Fruit fly (Drosophila melanogaster): ENCODE measurements around the gene brv3.

brv3 gene

DNA sequence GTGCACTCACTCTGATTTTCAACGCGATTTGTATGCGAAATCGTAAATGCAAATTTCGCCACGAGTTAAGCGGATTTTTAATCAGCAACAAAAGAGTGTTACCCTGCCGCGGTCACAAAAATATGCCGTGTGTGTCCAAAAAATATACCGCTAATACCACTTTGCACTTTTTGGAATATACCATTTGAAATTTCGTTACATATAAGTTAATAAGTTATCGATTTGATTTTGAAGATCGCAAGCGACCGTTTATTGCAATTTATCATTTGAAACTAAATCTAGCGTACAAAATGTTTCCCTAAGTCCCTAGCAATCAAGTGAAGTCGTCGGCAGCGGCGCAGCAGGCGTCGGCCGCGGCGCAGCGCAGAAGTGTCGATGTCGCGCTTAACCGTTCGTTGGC lies 14.1 kb downstream of the brv3 start, which contains the start of gene eIF3g1:
eIF3g1 (minus strand) TSS at position 101 of the 400 bp plus-strand sequence.
- TF ChIP-seq CG6854 (GFP tag; optimal IDR thresholded peaks at IDR 0.05), result peak; percentile 12

DNA sequence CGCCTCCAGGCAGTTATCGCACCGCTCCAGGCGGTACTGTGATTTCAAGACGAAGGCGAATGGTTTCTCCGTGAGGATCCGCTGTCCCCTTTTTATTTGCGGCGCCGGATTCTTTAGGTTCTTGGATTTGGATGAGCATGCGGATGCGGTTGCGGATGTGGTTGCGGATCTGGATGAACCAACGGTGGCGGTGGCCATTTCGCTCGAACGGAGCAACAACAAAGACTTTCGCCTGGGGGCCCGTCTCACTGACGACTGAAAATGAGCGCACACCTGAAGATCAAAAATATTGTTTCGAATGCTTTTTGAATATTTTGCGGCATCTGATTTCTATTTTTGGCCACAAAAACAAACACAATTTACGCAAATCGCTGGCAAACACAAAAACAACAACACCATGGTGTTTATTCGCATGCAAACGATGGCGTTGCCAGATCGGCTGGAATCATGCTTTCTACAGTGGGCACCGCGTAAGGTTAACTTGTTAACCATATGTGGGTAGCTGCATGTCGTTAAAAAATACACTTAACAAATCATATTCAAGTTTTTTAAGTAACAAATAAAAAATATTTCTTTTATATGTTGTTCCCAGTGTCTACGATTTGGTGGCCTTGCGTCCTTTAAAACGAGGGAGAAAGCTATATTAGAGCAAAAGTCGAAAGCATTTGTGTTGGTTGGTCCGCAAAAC lies 15.8 kb downstream of the brv3 start, which contains the start of gene Smyd3:
Smyd3 (minus strand) TSS at position 407 of the 688 bp plus-strand sequence.
- TF ChIP-seq topi (GFP tag; optimal IDR thresholded peaks at IDR 0.05) (peak; percentile 87), acj6 (GFP tag; optimal IDR thresholded peaks at IDR 0.05) (peak; percentile 85), lz (GFP tag; optimal IDR thresholded peaks at IDR 0.05) (peak; percentile 89), dac (GFP tag; optimal IDR thresholded peaks at IDR 0.05) (peak; percentile 27), Ets21C (GFP tag; optimal IDR thresholded peaks at IDR 0.05) (peak; percentile 81), CG10631 (GFP tag; optimal IDR thresholded peaks at IDR 0.05) (peak; percentile 84), achi (GFP tag; optimal IDR thresholded peaks at IDR 0.05) (peak; percentile 83), eg (GFP tag; IDR thresholded peaks at IDR 0.05) (peak; percentile 91), CG15336 (GFP tag; IDR thresholded peaks at IDR 0.05) (peak; percentile 82), dsx (GFP tag; optimal IDR thresholded peaks at IDR 0.05; ENCODE audit: poor library complexity, severe bottlenecking) (no peak), Gug (GFP tag; IDR thresholded peaks at IDR 0.05) (peak; percentile 79), Smox (GFP tag; optimal IDR thresholded peaks at IDR 0.05) (no peak), Met (GFP tag; optimal IDR thresholded peaks at IDR 0.05) (no peak), Eip75B (GFP tag; optimal IDR thresholded peaks at IDR 0.05) (peak; percentile 88), Hr4 (GFP tag; optimal IDR thresholded peaks at IDR 0.05) (peak; percentile 88), CG4318 (GFP tag; optimal IDR thresholded peaks at IDR 0.05) (no peak), CG8119 (GFP tag; IDR thresholded peaks at IDR 0.05) (peak; percentile 80), pdm3 (GFP tag; optimal IDR thresholded peaks at IDR 0.05) (no peak), Sox102F (GFP tag; optimal IDR thresholded peaks at IDR 0.05) (peak; percentile 87), CG6854 (GFP tag; optimal IDR thresholded peaks at IDR 0.05) (peak; percentile 2), esn (GFP tag; optimal IDR thresholded peaks at IDR 0.05) (peak; percentile 90), CG6163 (GFP tag; IDR thresholded peaks at IDR 0.05) (peak; percentile 91), CG11762 (GFP tag; optimal IDR thresholded peaks at IDR 0.05; ENCODE audit: insufficient read depth) (peak; percentile 70), CG11294 (GFP tag; IDR thresholded peaks at IDR 0.05) (peak; percentile 68), Lpt (GFP tag; optimal IDR thresholded peaks at IDR 0.05) (peak; percentile 72), CG32006 (GFP tag; optimal IDR thresholded peaks at IDR 0.05) (peak; percentile 77), cyc (GFP tag; optimal IDR thresholded peaks at IDR 0.05) (peak; percentile 86), CG6808 (GFP tag; optimal IDR thresholded peaks at IDR 0.05) (no peak), CG31627 (GFP tag; optimal IDR thresholded peaks at IDR 0.05) (peak; percentile 90), fd85E (GFP tag; optimal IDR thresholded peaks at IDR 0.05) (no peak), Blimp-1 (GFP tag; optimal IDR thresholded peaks at IDR 0.05) (no peak), CG16779 (tag; optimal IDR thresholded peaks at IDR 0.05) (no peak), CG1621 (tag; optimal IDR thresholded peaks at IDR 0.05) (peak; percentile 57), fd59A (GFP tag; optimal IDR thresholded peaks at IDR 0.05) (peak; percentile 26), CG8319 (GFP tag; optimal IDR thresholded peaks at IDR 0.05) (no peak), CG7368 (GFP tag; optimal IDR thresholded peaks at IDR 0.05) (peak; percentile 80), svp (GFP tag) (peak; percentile 95), Sox14 (GFP tag; optimal IDR thresholded peaks at IDR 0.05) (peak; percentile 91), vri (GFP tag; optimal IDR thresholded peaks at IDR 0.05) (no peak), CG34406 (GFP tag; optimal IDR thresholded peaks at IDR 0.05) (peak; percentile 78), CG9139 (GFP tag; optimal IDR thresholded peaks at IDR 0.05) (no peak), CG3919 (GFP tag; optimal IDR thresholded peaks at IDR 0.05) (no peak), OdsH (GFP tag; optimal IDR thresholded peaks at IDR 0.05) (peak; percentile 85), CG6792 (GFP tag; optimal IDR thresholded peaks at IDR 0.05) (peak; percentile 75), Hr39 (GFP tag; optimal IDR thresholded peaks at IDR 0.05) (peak; percentile 89), spab (GFP tag; optimal IDR thresholded peaks at IDR 0.05) (no peak), Sox15 (GFP tag; optimal IDR thresholded peaks at IDR 0.05) (peak; percentile 72), Eip93F (GFP tag; optimal IDR thresholded peaks at IDR 0.05) (no peak), Ets96B (tag; optimal IDR thresholded peaks at IDR 0.05) (peak; percentile 74)
